Worm (Caenorhabditis elegans) whole organism, L4/young adult: ENCODE results near the gene Y49E10.27.

Experiments used
- W03F9.2 ChIP-seq: fragments of 150-350 bp; optimal IDR thresholded peaks from 2 replicates; lab custom pipeline; 2014; ENCODE audit warnings: missing biosample characterization, missing genetic modification characterization
- dao-5 ChIP-seq: sonication (generic microtip); optimal IDR thresholded peaks from 2 replicates; lab custom pipeline; 2016; ENCODE audit warnings: missing genotype, missing genetic modification characterization, moderate library complexity, missing compliant biosample characterization
- him-1 ChIP-seq: sonication (generic microtip); optimal IDR thresholded peaks from 2 replicates; lab custom pipeline; 2016; ENCODE audit warnings: missing genotype, missing genetic modification reagents, missing genetic modification characterization, missing compliant biosample characterization

Y49E10.27 gene

DNA sequence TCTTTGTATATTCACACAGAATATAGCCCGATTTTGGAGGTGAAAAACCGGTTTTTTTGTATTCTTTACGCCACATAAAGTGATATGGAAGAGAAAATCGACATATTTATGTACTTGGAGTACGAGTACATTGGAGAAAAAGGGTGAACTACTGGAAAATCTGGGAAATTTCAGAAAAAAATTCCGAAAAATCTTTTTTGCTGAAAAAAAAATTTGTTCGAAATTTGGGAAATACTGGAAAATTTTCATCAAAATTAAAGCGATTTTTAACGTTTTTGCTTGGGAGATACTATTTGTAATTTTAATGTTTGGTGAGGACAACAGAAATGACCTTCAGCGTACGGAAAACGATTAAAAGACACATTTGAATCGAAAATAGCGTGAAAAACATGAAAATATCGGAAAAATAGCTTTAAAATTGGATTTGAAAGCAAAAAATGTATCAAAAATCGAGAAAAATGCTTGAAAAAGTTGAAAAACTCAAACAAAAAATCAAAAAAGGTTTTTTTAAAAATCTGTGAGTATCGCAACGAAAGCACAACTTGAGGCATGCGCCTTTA lies 8.3 kb upstream of the Y49E10.27 start:
- TF ChIP-seq him-1, result no peak
- no peak for TF ChIP-seq W03F9.2 (tag; lab: Kevin White, UChicago)
- no peak for TF ChIP-seq dao-5 (tag; lab: Kevin White, UChicago)

ce11 chrIII:12426558-12426957 lies 7.6 kb upstream of the Y49E10.27 start, which contains the start of gene pie-1:
TSS of gene pie-1 (plus strand) at chrIII:12426893.
- TF ChIP-seq W03F9.2 (tag; lab: Kevin White, UChicago) (no peak), him-1 (no peak), dao-5 (tag; lab: Kevin White, UChicago) (no peak)

DNA sequence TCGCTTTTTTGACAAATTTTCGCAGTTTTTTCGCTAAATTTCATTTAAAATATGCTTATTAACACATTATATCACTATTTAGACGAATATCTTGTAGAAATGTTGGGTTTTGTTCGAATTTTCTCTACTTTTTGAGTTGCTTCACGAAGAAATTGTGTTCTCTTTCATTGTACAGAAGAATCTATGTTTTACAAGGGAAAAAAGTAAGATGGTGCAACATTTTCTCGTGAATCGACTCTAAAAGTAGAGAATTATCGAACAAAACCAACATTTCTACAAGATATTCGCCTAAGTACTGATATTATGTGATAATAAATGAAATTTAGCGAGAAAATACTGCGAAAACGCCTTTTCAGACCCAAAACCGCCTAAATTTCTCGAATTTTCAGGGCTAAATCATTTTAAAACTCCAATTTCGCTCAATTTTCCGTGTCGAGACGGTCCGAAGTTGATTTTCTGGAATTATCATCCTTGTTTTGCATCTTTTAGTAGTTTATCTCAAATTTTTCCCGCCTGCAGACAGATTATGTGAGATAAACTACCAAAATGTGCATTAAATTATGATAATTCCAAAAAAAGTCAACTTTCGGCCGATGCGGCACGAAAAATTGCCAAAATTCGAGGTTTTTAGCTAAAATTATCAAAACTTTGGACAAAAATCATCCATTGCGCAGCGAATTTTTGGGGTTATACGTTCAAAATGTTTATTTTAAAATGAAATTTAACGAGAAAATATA lies 6.5 kb upstream of the Y49E10.27 start:
- TF ChIP-seq W03F9.2 (tag; lab: Kevin White, UChicago), result no peak
- TF ChIP-seq dao-5 (tag; lab: Kevin White, UChicago), result no peak
- no peak for TF ChIP-seq him-1

DNA sequence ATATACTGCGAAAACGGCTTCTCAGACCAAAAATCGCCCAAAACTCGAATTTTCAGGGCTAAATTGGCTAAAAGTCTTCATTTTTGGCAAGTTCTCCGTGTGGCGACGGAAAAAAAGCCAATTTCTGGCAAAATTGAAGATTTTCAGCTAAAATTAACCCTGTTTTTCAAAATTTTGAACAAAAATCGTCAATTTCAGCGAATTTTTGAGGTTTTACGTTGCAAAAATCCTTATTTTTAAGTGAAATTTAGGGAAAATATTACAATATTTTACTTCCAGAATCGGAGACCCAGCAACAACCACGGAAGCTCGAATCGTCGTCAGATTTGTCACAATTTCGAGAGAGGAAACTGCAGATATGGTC lies 6.0 kb upstream of the Y49E10.27 start:
- TF ChIP-seq dao-5 (tag; lab: Kevin White, UChicago) (no peak), him-1 (no peak), W03F9.2 (tag; lab: Kevin White, UChicago) (no peak)

ce11 chrIII:12428799-12429351 lies 5.3 kb upstream of the Y49E10.27 start:
- TF ChIP-seq him-1, result no peak
- no peak for TF ChIP-seq W03F9.2 (tag; lab: Kevin White, UChicago)
- no peak for TF ChIP-seq dao-5 (tag; lab: Kevin White, UChicago)

DNA sequence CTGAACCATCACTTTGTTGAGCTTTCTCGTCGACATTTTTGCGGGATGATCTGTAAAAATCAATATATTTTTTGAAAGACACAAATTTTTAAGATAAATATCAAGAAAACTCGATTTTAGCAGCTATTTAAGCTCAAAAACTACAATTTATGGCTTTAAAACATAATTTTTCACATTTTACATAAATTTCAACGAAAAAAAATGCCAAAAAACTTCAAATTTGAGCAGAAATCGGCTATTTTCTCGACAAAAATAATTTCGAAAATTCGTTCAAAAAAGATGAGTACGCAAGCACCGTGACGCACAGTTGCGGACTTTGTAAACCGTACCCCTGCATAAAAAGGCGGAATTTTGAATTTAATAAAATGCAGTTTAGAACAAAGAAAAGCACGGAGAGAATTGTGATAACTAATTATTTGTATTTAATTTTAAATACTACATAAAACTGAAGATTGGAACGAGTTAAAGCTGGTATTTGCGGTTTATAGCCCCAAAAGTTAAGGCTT lies 4.6 kb upstream of the Y49E10.27 start, which contains the start of gene snr-6:
TSS of gene snr-6 (minus strand) at position 51 of the 506 bp plus-strand sequence.
- peak; percentile 80 for TF ChIP-seq W03F9.2 (tag; lab: Kevin White, UChicago)
- TF ChIP-seq him-1, result no peak

ce11 chrIII:12430209-12430608 lies 4.0 kb upstream of the Y49E10.27 start, which contains the start of gene Y49E10.16:
TSS of gene Y49E10.16 (plus strand) at chrIII:12430509.
- no peak for TF ChIP-seq dao-5 (tag; lab: Kevin White, UChicago)
- TF ChIP-seq him-1, result no peak
- TF ChIP-seq W03F9.2 (tag; lab: Kevin White, UChicago), result no peak

DNA sequence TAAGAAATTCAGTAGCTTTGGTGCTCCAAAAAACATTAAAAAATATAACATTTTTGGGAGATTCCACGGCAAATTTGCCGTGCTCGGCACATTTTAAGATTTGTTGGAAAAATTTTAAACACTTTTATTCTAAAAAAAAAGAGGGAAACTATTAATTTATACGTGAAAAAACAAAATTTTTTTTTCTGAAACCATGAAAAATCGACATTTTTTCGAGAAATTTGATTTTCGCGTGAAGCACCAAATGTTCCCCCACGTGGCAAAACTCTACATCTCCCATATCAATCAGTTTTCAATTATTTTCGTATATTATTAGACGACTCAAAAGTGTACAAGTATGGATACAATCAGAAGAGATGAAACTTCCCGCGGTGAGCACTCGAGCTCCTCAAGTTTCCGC lies 2.0 kb downstream of the Y49E10.27 start, which contains the start of gene fbxa-218:
TSS of gene fbxa-218 (plus strand) at position 301 of the 400 bp plus-strand sequence.
- no peak for TF ChIP-seq dao-5 (tag; lab: Kevin White, UChicago)

DNA sequence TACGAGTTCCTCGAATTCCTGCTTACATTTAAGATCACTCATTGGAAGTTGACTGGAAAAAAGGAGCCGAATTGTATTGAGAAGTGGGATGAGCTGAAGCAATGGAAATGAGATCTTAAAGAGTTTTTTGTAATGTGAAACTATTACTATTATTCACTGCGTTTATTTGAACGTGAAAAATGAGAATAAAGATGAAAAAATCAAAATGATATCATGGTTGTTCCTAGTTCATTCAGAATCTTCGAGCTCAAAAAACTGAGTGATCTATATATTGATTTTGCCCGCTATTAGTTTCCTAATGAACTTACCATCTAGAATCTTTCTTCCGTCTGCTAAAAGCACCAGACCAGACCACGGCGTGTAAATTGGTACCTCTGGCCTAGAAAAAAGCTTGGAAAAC lies 2.8 kb downstream of the Y49E10.27 start:
- TF ChIP-seq dao-5 (tag; lab: Kevin White, UChicago) (no peak), W03F9.2 (tag; lab: Kevin White, UChicago) (no peak), him-1 (no peak)

DNA sequence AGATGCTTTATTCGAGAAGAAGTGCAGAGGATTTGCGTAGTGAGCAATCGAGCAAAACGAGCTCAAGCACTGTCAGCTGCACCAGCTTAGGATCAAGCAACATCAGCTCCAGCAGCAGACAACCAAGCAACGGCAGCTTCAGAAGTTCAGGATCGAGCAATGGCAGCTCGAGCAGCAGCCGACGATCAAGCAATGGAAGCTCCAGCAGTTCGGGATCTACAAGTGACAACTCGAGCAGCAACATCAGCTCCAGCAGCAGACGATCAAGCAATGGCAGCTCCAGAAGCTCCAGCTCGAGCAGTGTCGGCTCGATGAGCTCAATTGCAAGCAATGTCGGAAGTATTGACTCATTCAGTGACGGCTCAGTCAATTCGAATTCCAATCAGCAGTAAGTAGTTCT lies 4.9 kb downstream of the Y49E10.27 start:
- TF ChIP-seq dao-5 (tag; lab: Kevin White, UChicago) (no peak), W03F9.2 (tag; lab: Kevin White, UChicago) (no peak), him-1 (no peak)

DNA sequence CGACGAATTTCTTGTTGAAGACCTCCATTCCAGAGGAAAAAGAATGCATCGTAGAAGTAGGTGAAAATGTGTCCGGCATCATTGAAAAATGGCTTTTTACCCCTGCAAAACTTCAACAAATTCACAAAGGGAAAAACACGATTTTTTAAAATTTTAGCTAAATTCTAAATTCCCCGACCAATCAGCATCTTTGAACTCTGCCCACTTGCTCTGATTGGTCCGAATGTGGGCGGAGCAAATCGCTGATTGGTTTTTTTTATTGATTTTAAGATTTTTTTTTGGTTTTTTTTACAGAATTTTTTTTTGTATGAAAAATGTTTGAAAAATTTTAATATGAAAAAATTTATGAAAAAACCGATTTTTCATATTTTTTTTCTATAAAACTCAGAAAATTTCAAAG lies 9.7 kb downstream of the Y49E10.27 start:
- no peak for TF ChIP-seq him-1
- TF ChIP-seq dao-5 (tag; lab: Kevin White, UChicago), result no peak
- TF ChIP-seq W03F9.2 (tag; lab: Kevin White, UChicago), result no peak

- TF ChIP-seq him-1 (no peak), W03F9.2 (tag; lab: Kevin White, UChicago) (no peak), dao-5 (tag; lab: Kevin White, UChicago) (no peak)
These were observed 11.0 kb downstream of the Y49E10.27 start for ce11 chrIII:12445223-12445622.

- TF ChIP-seq W03F9.2 (tag; lab: Kevin White, UChicago), result no peak
These were observed 11.8 kb downstream of the Y49E10.27 start, which contains the start of gene Y49E10.18 for ce11 chrIII:12445991-12446502. TSS of gene Y49E10.18 (minus strand) at chrIII:12446106.

DNA sequence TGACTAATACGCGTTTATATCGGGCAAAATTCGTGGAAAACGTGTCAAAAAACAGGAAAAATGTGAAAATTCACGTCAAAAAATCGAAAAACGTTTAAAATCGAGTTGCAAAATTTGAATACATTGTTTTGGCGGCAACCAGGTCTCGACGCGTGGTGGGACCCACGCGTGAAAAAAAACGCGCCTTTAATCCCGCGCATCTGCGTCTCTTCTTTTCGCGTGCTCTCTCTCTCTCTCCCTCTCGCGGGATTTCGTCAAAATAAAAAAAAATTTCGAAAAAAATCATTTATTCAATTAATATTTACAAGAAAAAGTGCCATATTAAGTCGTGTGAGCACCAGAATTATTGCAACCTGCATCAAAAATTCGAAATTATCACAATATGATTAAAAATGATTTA lies 19.1 kb downstream of the Y49E10.27 start, which contains the start of gene ani-1:
TSS of gene ani-1 (minus strand) at position 61 of the 400 bp plus-strand sequence.
- TF ChIP-seq W03F9.2 (tag; lab: Kevin White, UChicago) (peak; percentile 71), dao-5 (tag; lab: Kevin White, UChicago) (no peak)
